Worm (Caenorhabditis elegans): ENCODE data around the gene perm-2.

Gene perm-2

ce11 chrIV:1105999-1106398 lies 20.6 kb upstream of the perm-2 start:
- no peak for TF ChIP-seq dmd-4 (tag; optimal IDR thresholded peaks at IDR 0.05)
- TF ChIP-seq R02D3.7 (tag; optimal IDR thresholded peaks at IDR 0.05), result no peak
- no peak for TF ChIP-seq gmeb-1 (tag; optimal IDR thresholded peaks at IDR 0.05)
- no peak for TF ChIP-seq elt-1 (tag; optimal IDR thresholded peaks at IDR 0.05)
- TF ChIP-seq F13H6.1 (tag; optimal IDR thresholded peaks at IDR 0.05), result peak; percentile 52
- TF ChIP-seq ztf-1 (GFP tag; conservative IDR thresholded peaks at IDR 0.05), result no peak
- no peak for TF ChIP-seq fos-1 (tag; optimal IDR thresholded peaks at IDR 0.05)

ce11 chrIV:1107190-1107589 lies 19.4 kb upstream of the perm-2 start, which contains the start of gene ost-1:
ost-1 (plus strand) TSS chrIV:1107396.
- TF ChIP-seq snpc-4 (tag; optimal IDR thresholded peaks at IDR 0.05), result no peak
- peak; percentile 35 for TF ChIP-seq nhr-129 (tag; optimal IDR thresholded peaks at IDR 0.05)
- no peak for TF ChIP-seq unc-62 (GFP tag; optimal IDR thresholded peaks at IDR 0.05)
- peak; percentile 31 for TF ChIP-seq F13H6.1 (tag; optimal IDR thresholded peaks at IDR 0.05)
- TF ChIP-seq sma-9 (GFP tag; optimal IDR thresholded peaks at IDR 0.05), result peak; percentile 3
- no peak for TF ChIP-seq sma-9 (tag; optimal IDR thresholded peaks at IDR 0.05)

- peak; percentile 66 for TF ChIP-seq nhr-129 (tag; optimal IDR thresholded peaks at IDR 0.05)
- TF ChIP-seq lsy-2 (tag; optimal IDR thresholded peaks at IDR 0.05), result peak in 1 of 2 experiments; percentile 23
- peak; percentile 82 for TF ChIP-seq F13H6.1 (tag; optimal IDR thresholded peaks at IDR 0.05)
- TF ChIP-seq nhr-21 (tag; optimal IDR thresholded peaks at IDR 0.05), result no peak
- TF ChIP-seq ztf-4 (tag; optimal IDR thresholded peaks at IDR 0.05), result peak; percentile 40
- peak; percentile 52 for TF ChIP-seq sma-9 (GFP tag; optimal IDR thresholded peaks at IDR 0.05)
- TF ChIP-seq sma-9 (tag; optimal IDR thresholded peaks at IDR 0.05), result no peak
Observed at ce11 chrIV:1108030-1108429, 18.6 kb upstream of the perm-2 start.

- TF ChIP-seq nhr-10 (tag; optimal IDR thresholded peaks at IDR 0.05), result no peak
- peak; percentile 20 for TF ChIP-seq F13H6.1 (tag; optimal IDR thresholded peaks at IDR 0.05)
- TF ChIP-seq nhr-77 (tag; optimal IDR thresholded peaks at IDR 0.05), result no peak
Observed at ce11 chrIV:1110999-1111398, 15.6 kb upstream of the perm-2 start.

ce11 chrIV:1113638-1114037 lies 13.0 kb upstream of the perm-2 start, which contains the start of gene srx-14:
srx-14 (minus strand) TSS chrIV:1113738.
- no peak for TF ChIP-seq alr-1 (tag; optimal IDR thresholded peaks at IDR 0.05)
- TF ChIP-seq sem-4 (tag; optimal IDR thresholded peaks at IDR 0.05), result no peak
- no peak for TF ChIP-seq peb-1 (tag; optimal IDR thresholded peaks at IDR 0.05)
- TF ChIP-seq ceh-16 (tag; optimal IDR thresholded peaks at IDR 0.05), result no peak
- no peak for TF ChIP-seq skn-1 (tag; optimal IDR thresholded peaks at IDR 0.05)
- no peak for TF ChIP-seq crh-2 (tag; optimal IDR thresholded peaks at IDR 0.05)
- TF ChIP-seq C34F6.9 (tag; optimal IDR thresholded peaks at IDR 0.05), result no peak
- no peak for TF ChIP-seq unc-39 (tag; optimal IDR thresholded peaks at IDR 0.05)
- no peak for TF ChIP-seq F13H6.1 (tag; optimal IDR thresholded peaks at IDR 0.05)

ce11 chrIV:1118566-1118965 lies 8.0 kb upstream of the perm-2 start, which contains the start of gene srx-13:
srx-13 (minus strand) TSS chrIV:1118666.
- TF ChIP-seq ama-1 (optimal IDR thresholded peaks at IDR 0.05), result no peak
- no peak for TF ChIP-seq lsy-2 (tag; optimal IDR thresholded peaks at IDR 0.05)
- no peak for TF ChIP-seq ztf-11 (tag; optimal IDR thresholded peaks at IDR 0.05)
- TF ChIP-seq nhr-11 (tag; optimal IDR thresholded peaks at IDR 0.05), result no peak
- TF ChIP-seq elt-3 (tag; optimal IDR thresholded peaks at IDR 0.05), result no peak
- TF ChIP-seq sem-4 (tag; optimal IDR thresholded peaks at IDR 0.05), result no peak
- no peak for TF ChIP-seq nhr-25 (tag; optimal IDR thresholded peaks at IDR 0.05)
- no peak for TF ChIP-seq aly-2 (tag; optimal IDR thresholded peaks at IDR 0.05)
- TF ChIP-seq egl-27 (tag; optimal IDR thresholded peaks at IDR 0.05), result no peak
- no peak for TF ChIP-seq snpc-4 (tag; optimal IDR thresholded peaks at IDR 0.05)
- TF ChIP-seq nhr-23 (tag; optimal IDR thresholded peaks at IDR 0.05), result no peak
- no peak for TF ChIP-seq unc-62 (GFP tag; optimal IDR thresholded peaks at IDR 0.05)
- no peak for TF ChIP-seq nhr-21 (tag; optimal IDR thresholded peaks at IDR 0.05)
- no peak for TF ChIP-seq ZK546.5 (tag; optimal IDR thresholded peaks at IDR 0.05)
- no peak for TF ChIP-seq ztf-4 (tag; optimal IDR thresholded peaks at IDR 0.05)
- no peak for TF ChIP-seq nhr-129 (tag; optimal IDR thresholded peaks at IDR 0.05)
- TF ChIP-seq ceh-16 (tag; optimal IDR thresholded peaks at IDR 0.05), result no peak
- TF ChIP-seq sma-3 (GFP tag; optimal IDR thresholded peaks at IDR 0.05), result no peak
- no peak for TF ChIP-seq Y55F3AM.14 (GFP tag; optimal IDR thresholded peaks at IDR 0.05)
